Worm (Caenorhabditis elegans) whole organism, late embryonic: ENCODE measurements around the gene Y17D7B.4.

Source experiments
- F13H6.1 ChIP-seq: sonication (generic microtip); optimal IDR thresholded peaks from 2 replicates; lab custom pipeline; 2016; ENCODE audit warnings: missing genetic modification characterization, missing compliant biosample characterization
- ama-1 ChIP-seq: fragments of 150-350 bp; optimal IDR thresholded peaks from 2 replicates; lab custom pipeline; 2014
- ceh-34 ChIP-seq: sonication (generic microtip); optimal IDR thresholded peaks from 2 replicates; lab custom pipeline; 2016; ENCODE audit warnings: mild to moderate bottlenecking, missing genetic modification characterization, missing compliant biosample characterization
- dve-1 ChIP-seq: sonication (generic microtip); optimal IDR thresholded peaks from 2 replicates; lab custom pipeline; 2017; ENCODE audit warnings: antibody characterized with exemption, mild to moderate bottlenecking, missing genetic modification characterization, missing compliant biosample characterization
- hlh-6 ChIP-seq: sonication (generic microtip); optimal IDR thresholded peaks from 2 replicates; lab custom pipeline; 2016; ENCODE audit warnings: missing genotype, missing genetic modification characterization, missing compliant biosample characterization
- odd-2 ChIP-seq: sonication (generic microtip); optimal IDR thresholded peaks from 2 replicates; lab custom pipeline; 2017; ENCODE audit warnings: antibody characterized with exemption, mild to moderate bottlenecking, missing genetic modification characterization, missing compliant biosample characterization
- pat-9 ChIP-seq: fragments of 200-800 bp; sonication (Bioruptor generic); optimal IDR thresholded peaks from 2 replicates; lab custom pipeline; 2018; ENCODE audit warnings: mild to moderate bottlenecking, missing genetic modification characterization, moderate library complexity, missing compliant biosample characterization
- tbx-7 ChIP-seq: sonication (generic microtip); optimal IDR thresholded peaks from 2 replicates; lab custom pipeline; 2016; ENCODE audit warnings: missing genotype, missing genetic modification characterization, missing compliant biosample characterization
- unc-86 ChIP-seq: sonication (generic microtip); optimal IDR thresholded peaks from 2 replicates; lab custom pipeline; 2016; ENCODE audit warnings: missing genetic modification characterization, missing compliant biosample characterization

- TF ChIP-seq F13H6.1 (no peak), dve-1 (tag; lab: Kevin White, UChicago) (no peak), unc-86 (tag; lab: Kevin White, UChicago) (no peak), hlh-6 (tag; lab: Kevin White, UChicago) (no peak), ama-1 (no peak), tbx-7 (tag; lab: Kevin White, UChicago) (no peak), ceh-34 (tag; lab: Kevin White, UChicago) (no peak), odd-2 (tag; lab: Kevin White, UChicago) (no peak), pat-9 (tag; lab: Kevin White, UChicago) (no peak)
These were observed 45.1 kb upstream of the Y17D7B.4 start for ce11 chrV:18821569-18821968.
